Worm (Caenorhabditis elegans): ENCODE data around the gene K09A9.8.

- TF ChIP-seq skn-1 (tag; optimal IDR thresholded peaks at IDR 0.05) = no peak
- TF ChIP-seq nhr-28 (tag; optimal IDR thresholded peaks at IDR 0.05) = no peak
- TF ChIP-seq tbx-2 (tag; optimal IDR thresholded peaks at IDR 0.05) = no peak
- TF ChIP-seq pha-4 (tag; optimal IDR thresholded peaks at IDR 0.05) = no peak
- TF ChIP-seq fos-1 (tag; optimal IDR thresholded peaks at IDR 0.05) = no peak
- TF ChIP-seq nhr-237 (tag; optimal IDR thresholded peaks at IDR 0.05) = no peak
- TF ChIP-seq ztf-4 (tag; optimal IDR thresholded peaks at IDR 0.05) = no peak
- no peak for TF ChIP-seq pqm-1 (tag; optimal IDR thresholded peaks at IDR 0.05)
- TF ChIP-seq nhr-11 (tag; optimal IDR thresholded peaks at IDR 0.05) = no peak
- no peak for TF ChIP-seq nfya-1 (tag; optimal IDR thresholded peaks at IDR 0.05; ENCODE audit: insufficient read depth)
- TF ChIP-seq ceh-9 (tag; optimal IDR thresholded peaks at IDR 0.05) = no peak
- TF ChIP-seq mdl-1 (tag; optimal IDR thresholded peaks at IDR 0.05) = no peak
- no peak for TF ChIP-seq jun-1 (tag; optimal IDR thresholded peaks at IDR 0.05)
Observed at ce11 chrX:15591068-15591467, 5.9 kb downstream of the K09A9.8 start, which contains the start of gene usp-33.
